Worm (Caenorhabditis elegans) whole organism, midembryonic: ENCODE results near the gene K10G4.10.

Experiments used
- T22C8.4 ChIP-seq: fragments of 200-800 bp; sonication (Bioruptor generic); IDR thresholded peaks from 2 replicates; pipeline ENCODE4 v1.3.6; 2022; ENCODE audit warnings: missing genetic modification characterization, missing compliant biosample characterization
- flt-1 ChIP-seq: fragments of 200-800 bp; sonication (Bioruptor generic); IDR thresholded peaks from 2 replicates; pipeline ENCODE4 v1.3.6; 2022; ENCODE audit warnings: missing genetic modification characterization, missing compliant biosample characterization
- klf-2 ChIP-seq: fragments of 200-800 bp; sonication (Bioruptor generic); conservative IDR thresholded peaks from 2 replicates; pipeline ENCODE4 v1.3.6; 2022; ENCODE audit warnings: missing genetic modification reagents, missing genetic modification characterization, missing compliant biosample characterization
- ref-1 ChIP-seq: fragments of 200-800 bp; sonication (Bioruptor generic); conservative IDR thresholded peaks from 2 replicates; pipeline ENCODE4 v1.3.6; 2022; ENCODE audit warnings: missing genetic modification reagents, missing genetic modification characterization, missing compliant biosample characterization
- ztf-23 ChIP-seq: fragments of 200-800 bp; sonication (Bioruptor generic); IDR thresholded peaks from 2 replicates; pipeline ENCODE4 v1.3.6; 2022; ENCODE audit warnings: missing genetic modification reagents, missing genetic modification characterization, missing compliant biosample characterization

- no peak for TF ChIP-seq ztf-23
- TF ChIP-seq klf-2 (GFP tag; lab: Robert Waterston, UW), result no peak
- TF ChIP-seq T22C8.4 (GFP tag; lab: Robert Waterston, UW), result no peak
- TF ChIP-seq ref-1 (GFP tag; lab: Robert Waterston, UW), result no peak
- no peak for TF ChIP-seq flt-1 (GFP tag; lab: Robert Waterston, UW)
These were observed 34.5 kb upstream of the K10G4.10 start, which contains the start of gene T19C9.8 for ce11 chrV:17238799-17239198.
